Worm (Caenorhabditis elegans) whole organism, L3 larva: ENCODE results near the gene K07H8.5.

Source experiments
- aly-2 ChIP-seq: fragments of 150-350 bp; optimal IDR thresholded peaks from 2 replicates; lab custom pipeline; 2014; ENCODE audit warnings: missing biosample characterization, missing genetic modification characterization
- ama-1 ChIP-seq: fragments of 150-350 bp; optimal IDR thresholded peaks from 2 replicates; lab custom pipeline; 2018
- ceh-28 ChIP-seq: fragments of 150-350 bp; optimal IDR thresholded peaks from 2 replicates; lab custom pipeline; 2014; ENCODE audit warnings: missing biosample characterization, missing genetic modification reagents, missing genetic modification characterization
- elt-3 ChIP-seq, 3 experiments: fragments of 150-350 bp in 1 of 3; sonication (generic microtip) in 2 of 3; optimal IDR thresholded peaks; 2 replicates in 2 of 3; 4 replicates in 1 of 3; lab custom pipeline; 2014 to 2017; ENCODE audit warnings: missing biosample characterization in 3 of 3, missing genetic modification characterization in 3 of 3
- fkh-10 ChIP-seq: sonication (generic microtip); optimal IDR thresholded peaks from 2 replicates; lab custom pipeline; 2017; ENCODE audit warnings: missing biosample characterization, missing genetic modification reagents, missing genetic modification characterization
- jun-1 ChIP-seq: fragments of 150-350 bp; optimal IDR thresholded peaks from 2 replicates; lab custom pipeline; 2014; ENCODE audit warnings: missing biosample characterization, missing genetic modification reagents, missing genetic modification characterization
- lin-15B ChIP-seq: fragments of 150-350 bp; optimal IDR thresholded peaks from 2 replicates; lab custom pipeline; 2014; ENCODE audit warnings: missing biosample characterization, missing genetic modification characterization
- nhr-23 ChIP-seq: fragments of 150-350 bp; optimal IDR thresholded peaks from 2 replicates; lab custom pipeline; 2014; ENCODE audit warnings: missing biosample characterization, missing genetic modification reagents, missing genetic modification characterization
- nhr-237 ChIP-seq: fragments of 150-350 bp; optimal IDR thresholded peaks from 2 replicates; lab custom pipeline; 2014; ENCODE audit warnings: missing biosample characterization, missing genetic modification characterization
- nhr-76 ChIP-seq: fragments of 150-350 bp; sonication (generic microtip); optimal IDR thresholded peaks from 5 replicates; lab custom pipeline; 2014; ENCODE audit warnings: missing biosample characterization, missing genetic modification characterization
- pha-4 ChIP-seq: fragments of 150-350 bp; optimal IDR thresholded peaks from 2 replicates; lab custom pipeline; 2014; ENCODE audit warnings: missing biosample characterization, missing genetic modification reagents, missing genetic modification characterization
- skn-1 ChIP-seq: fragments of 150-350 bp; optimal IDR thresholded peaks from 2 replicates; lab custom pipeline; 2014; ENCODE audit warnings: missing biosample characterization, missing genetic modification characterization
- unc-39 ChIP-seq: sonication (generic microtip); optimal IDR thresholded peaks from 4 replicates; lab custom pipeline; 2017; ENCODE audit warnings: missing biosample characterization, missing genetic modification characterization
- zag-1 ChIP-seq: fragments of 150-350 bp; optimal IDR thresholded peaks from 2 replicates; lab custom pipeline; 2014; ENCODE audit warnings: missing biosample characterization, missing genetic modification characterization

- no peak for TF ChIP-seq ama-1
- no peak for TF ChIP-seq aly-2 (tag; lab: Kevin White, UChicago)
- TF ChIP-seq unc-39 (tag; lab: Kevin White, UChicago): no peak
- no peak for TF ChIP-seq pha-4 (tag; lab: Kevin White, UChicago)
- no peak for TF ChIP-seq zag-1 (tag; lab: Kevin White, UChicago)
- TF ChIP-seq jun-1 (tag; lab: Kevin White, UChicago): no peak
- no peak for TF ChIP-seq elt-3 (tag; optimal IDR thresholded peaks at IDR 0.05; lab: Kevin White, UChicago)
- no peak for TF ChIP-seq ceh-28 (tag; lab: Kevin White, UChicago)
- TF ChIP-seq nhr-23 (tag; lab: Kevin White, UChicago): no peak
- no peak for TF ChIP-seq skn-1
- TF ChIP-seq lin-15B (tag; lab: Kevin White, UChicago): no peak
- no peak for TF ChIP-seq nhr-237 (tag; lab: Kevin White, UChicago)
- no peak for TF ChIP-seq fkh-10
- TF ChIP-seq nhr-76 (tag; lab: Kevin White, UChicago): no peak
Observed at ce11 chrIV:8243599-8243998, 24.5 kb upstream of the K07H8.5 start, which contains the start of gene T09A12.8.
